Worm (Caenorhabditis elegans): Measurements from ENCODE around the gene emc-3.

Gene emc-3

ce11 chrIV:13371699-13372098 is 10.0 kb downstream of the emc-3 start, which contains the start of gene Y62E10A.6:
TSS of gene Y62E10A.6 (plus strand) at chrIV:13371999.
- TF ChIP-seq lin-39 (tag; optimal IDR thresholded peaks at IDR 0.05) (no peak), nhr-67 (tag; optimal IDR thresholded peaks at IDR 0.05) (no peak), elt-1 (tag; optimal IDR thresholded peaks at IDR 0.05) (no peak), pha-4 (tag; optimal IDR thresholded peaks at IDR 0.05) (no peak), nhr-25 (tag; optimal IDR thresholded peaks at IDR 0.05) (no peak), ztf-11 (tag; optimal IDR thresholded peaks at IDR 0.05) (no peak)

- TF ChIP-seq nhr-12 (tag; optimal IDR thresholded peaks at IDR 0.05) (no peak), nhr-23 (tag; optimal IDR thresholded peaks at IDR 0.05) (peak; percentile 28), hmg-11 (tag; optimal IDR thresholded peaks at IDR 0.05) (peak; percentile 54), ztf-4 (tag; optimal IDR thresholded peaks at IDR 0.05) (no peak), ztf-11 (tag; optimal IDR thresholded peaks at IDR 0.05) (no peak), ama-1 (optimal IDR thresholded peaks at IDR 0.05) (no peak), elt-2 (tag; optimal IDR thresholded peaks at IDR 0.05) (peak; percentile 6), nfya-1 (tag; optimal IDR thresholded peaks at IDR 0.05; ENCODE audit: insufficient read depth) (peak; percentile 72), lin-15B (tag; optimal IDR thresholded peaks at IDR 0.05) (peak; percentile 36), pha-4 (tag; optimal IDR thresholded peaks at IDR 0.05) (peak; percentile 42)
Measured at ce11 chrIV:13370235-13370739, 11.4 kb downstream of the emc-3 start, which contains the start of the genes rla-2, popl-7 and Y62E10A.24. TSS of gene rla-2 (minus strand) at chrIV:13370285. TSS of gene popl-7 (plus strand) at chrIV:13370689. TSS of gene Y62E10A.24 (plus strand) at chrIV:13370710.

- no peak for TF ChIP-seq lin-39 (tag; optimal IDR thresholded peaks at IDR 0.05)
- no peak for TF ChIP-seq ceh-16 (tag; optimal IDR thresholded peaks at IDR 0.05)
- no peak for TF ChIP-seq tbx-2 (tag; optimal IDR thresholded peaks at IDR 0.05)
- TF ChIP-seq jun-1 (tag; optimal IDR thresholded peaks at IDR 0.05): no peak
- TF ChIP-seq elt-1 (tag; optimal IDR thresholded peaks at IDR 0.05): no peak
- no peak for TF ChIP-seq nhr-237 (tag; optimal IDR thresholded peaks at IDR 0.05)
- no peak for TF ChIP-seq nhr-77 (tag; optimal IDR thresholded peaks at IDR 0.05)
- TF ChIP-seq fkh-2 (tag; optimal IDR thresholded peaks at IDR 0.05): no peak
- TF ChIP-seq fkh-10 (GFP tag; optimal IDR thresholded peaks at IDR 0.05): no peak
- no peak for TF ChIP-seq hmg-11 (tag; optimal IDR thresholded peaks at IDR 0.05)
- TF ChIP-seq ama-1 (optimal IDR thresholded peaks at IDR 0.05): no peak
- TF ChIP-seq elt-3 (tag; optimal IDR thresholded peaks at IDR 0.05): no peak
- TF ChIP-seq fos-1 (tag; optimal IDR thresholded peaks at IDR 0.05): no peak
- no peak for TF ChIP-seq lsy-12 (tag; optimal IDR thresholded peaks at IDR 0.05)
- TF ChIP-seq unc-62 (GFP tag; optimal IDR thresholded peaks at IDR 0.05): no peak
- no peak for TF ChIP-seq pqm-1 (tag; optimal IDR thresholded peaks at IDR 0.05)
- TF ChIP-seq eor-1 (tag; optimal IDR thresholded peaks at IDR 0.05): no peak
- no peak for TF ChIP-seq skn-1 (tag; optimal IDR thresholded peaks at IDR 0.05)
- no peak for TF ChIP-seq mdl-1 (tag; optimal IDR thresholded peaks at IDR 0.05)
Measured at ce11 chrIV:13369120-13369842, 12.4 kb downstream of the emc-3 start, which contains the start of gene agt-1. TSS of gene agt-1 (minus strand) at chrIV:13369412.

ce11 chrIV:13364869-13365268 is 16.9 kb downstream of the emc-3 start, which contains the start of gene srsx-25:
TSS of gene srsx-25 (plus strand) at chrIV:13365169.
- TF ChIP-seq mml-1 (tag; optimal IDR thresholded peaks at IDR 0.05): no peak
- no peak for TF ChIP-seq snpc-4 (tag; optimal IDR thresholded peaks at IDR 0.05)
- TF ChIP-seq nhr-76 (tag; optimal IDR thresholded peaks at IDR 0.05): no peak
- no peak for TF ChIP-seq ZK546.5 (tag; optimal IDR thresholded peaks at IDR 0.05)

ce11 chrIV:13360144-13360543 is 21.6 kb downstream of the emc-3 start, which contains the start of gene Y62E10A.3:
TSS of gene Y62E10A.3 (minus strand) at chrIV:13360244.
- TF ChIP-seq nhr-28 (tag; optimal IDR thresholded peaks at IDR 0.05) (no peak), unc-62 (GFP tag; optimal IDR thresholded peaks at IDR 0.05) (no peak), ceh-16 (tag; optimal IDR thresholded peaks at IDR 0.05) (no peak), lsy-12 (tag; optimal IDR thresholded peaks at IDR 0.05) (no peak), hmg-11 (tag; optimal IDR thresholded peaks at IDR 0.05) (no peak), mdl-1 (tag; optimal IDR thresholded peaks at IDR 0.05) (no peak), nhr-11 (tag; optimal IDR thresholded peaks at IDR 0.05) (no peak), nhr-237 (tag; optimal IDR thresholded peaks at IDR 0.05) (no peak), daf-12 (tag; optimal IDR thresholded peaks at IDR 0.05) (no peak), ztf-4 (tag; optimal IDR thresholded peaks at IDR 0.05) (no peak), elt-1 (tag; optimal IDR thresholded peaks at IDR 0.05) (no peak), R02D3.7 (tag; optimal IDR thresholded peaks at IDR 0.05) (no peak), unc-39 (tag; optimal IDR thresholded peaks at IDR 0.05) (no peak), pha-4 (tag; optimal IDR thresholded peaks at IDR 0.05) (no peak), jun-1 (tag; optimal IDR thresholded peaks at IDR 0.05) (no peak), ceh-28 (tag; optimal IDR thresholded peaks at IDR 0.05) (no peak)
